Worm (Caenorhabditis elegans): Measurements from ENCODE around the gene E02H9.1.
"Not testable (repeated sequence)": the region's sequence is repeated elsewhere in the genome, so short reads cannot be mapped to it uniquely, and the experiment has no call there.

The E02H9.1 gene

ce11 chrIII:2432925-2433324 is 35.4 kb upstream of the E02H9.1 start (continued):
- TF ChIP-seq dmd-6 (GFP tag; IDR thresholded peaks at IDR 0.05) (no peak), daf-16 (GFP tag; optimal IDR thresholded peaks at IDR 0.05) (no peak), daf-16 (tag; optimal IDR thresholded peaks at IDR 0.05) (no peak)

ce11 chrIII:2435373-2435772 is 32.9 kb upstream of the E02H9.1 start, which contains the start of gene W04B5.6:
Gene W04B5.6, minus strand, starts transcription at chrIII:2435473.
- not testable (repeated sequence) for TF ChIP-seq rbr-2, zag-1, zip-2 (tag; optimal IDR thresholded peaks at IDR 0.05)

ce11 chrIII:2435805-2436204 is 32.5 kb upstream of the E02H9.1 start, which contains the start of gene E02H9.6:
Gene E02H9.6, plus strand, starts transcription at chrIII:2436105.
- not testable (repeated sequence) for TF ChIP-seq egl-43 (GFP tag; IDR thresholded peaks at IDR 0.05); dve-1 (tag; optimal IDR thresholded peaks at IDR 0.05; ENCODE audit: insufficient read depth); R02D3.7 (tag; optimal IDR thresholded peaks at IDR 0.05)

ce11 chrIII:2438543-2438942 is 29.7 kb upstream of the E02H9.1 start, which contains the start of gene E02H9.13:
Gene E02H9.13, minus strand, starts transcription at chrIII:2438741.
- TF ChIP-seq unc-62 (GFP tag; optimal IDR thresholded peaks at IDR 0.05 in 1 of 2) (peak in 1 of 2 experiments; percentile 29), unc-62 (tag; optimal IDR thresholded peaks at IDR 0.05) (no peak), nhr-28 (tag; optimal IDR thresholded peaks at IDR 0.05) (no peak)

- TF ChIP-seq pqm-1 (tag; optimal IDR thresholded peaks at IDR 0.05) = peak; percentile 15
- no peak for TF ChIP-seq zip-11 (GFP tag; IDR thresholded peaks at IDR 0.05)
- no peak for TF ChIP-seq tra-1 (GFP tag; IDR thresholded peaks at IDR 0.05)
- no peak for TF ChIP-seq cey-2 (tag; optimal IDR thresholded peaks at IDR 0.05; ENCODE audit: borderline replicate concordance, insufficient read depth)
- no peak for TF ChIP-seq nhr-48 (tag; optimal IDR thresholded peaks at IDR 0.05)
- TF ChIP-seq T20F7.1 (GFP tag; optimal IDR thresholded peaks at IDR 0.05) = no peak
- TF ChIP-seq sdz-12 (GFP tag; optimal IDR thresholded peaks at IDR 0.05) = no peak
- peak; percentile 0 for TF ChIP-seq nhr-28 (tag; optimal IDR thresholded peaks at IDR 0.05)
- TF ChIP-seq ZK546.5 (tag; optimal IDR thresholded peaks at IDR 0.05) = no peak
- no peak for TF ChIP-seq spr-1 (tag; optimal IDR thresholded peaks at IDR 0.05)
Measured at ce11 chrIII:2445574-2446259, 22.6 kb upstream of the E02H9.1 start, which contains the start of the genes E02H9.7 and klo-2. Gene E02H9.7, minus strand, starts transcription at chrIII:2445674. Gene klo-2, plus strand, starts transcription at chrIII:2446209.

- TF ChIP-seq dve-1 (tag; optimal IDR thresholded peaks at IDR 0.05; ENCODE audit: insufficient read depth) = peak; percentile 72
- TF ChIP-seq aha-1 (tag) = peak; percentile 92
- peak; percentile 61 for TF ChIP-seq hlh-11 (tag; optimal IDR thresholded peaks at IDR 0.05)
- TF ChIP-seq mdl-1 (tag; optimal IDR thresholded peaks at IDR 0.05) = peak in 1 of 2 experiments; percentile 62
- TF ChIP-seq mdt-29 (GFP tag; IDR thresholded peaks at IDR 0.05) = 0 out of 2 replicates have a peak, but pooled peaks have one; percentile 12
- TF ChIP-seq sdz-12 (GFP tag; optimal IDR thresholded peaks at IDR 0.05) = no peak
- TF ChIP-seq ZK546.5 (tag; optimal IDR thresholded peaks at IDR 0.05) = no peak
- no peak for TF ChIP-seq nhr-6 (tag; optimal IDR thresholded peaks at IDR 0.05)
- TF ChIP-seq F26F4.8 (GFP tag; conservative IDR thresholded peaks at IDR 0.05) = no peak
- peak; percentile 20 for TF ChIP-seq T20F7.1 (GFP tag; optimal IDR thresholded peaks at IDR 0.05)
- no peak for TF ChIP-seq Y105C5A.15 (GFP tag; IDR thresholded peaks at IDR 0.05)
- TF ChIP-seq mxl-2 (GFP tag; conservative IDR thresholded peaks at IDR 0.05) = no peak
- TF ChIP-seq Y75B8A.6 (GFP tag; IDR thresholded peaks at IDR 0.05) = no peak
- TF ChIP-seq egl-43 (GFP tag; IDR thresholded peaks at IDR 0.05) = no peak
- no peak for TF ChIP-seq tra-1 (GFP tag; IDR thresholded peaks at IDR 0.05)
- TF ChIP-seq nhr-28 (tag; optimal IDR thresholded peaks at IDR 0.05) = peak; percentile 96
- no peak for TF ChIP-seq daf-16 (GFP tag; optimal IDR thresholded peaks at IDR 0.05)
- peak; percentile 60 for TF ChIP-seq daf-16 (tag; optimal IDR thresholded peaks at IDR 0.05)
- no peak for TF ChIP-seq ceh-28 (tag; optimal IDR thresholded peaks at IDR 0.05)
- TF ChIP-seq nhr-77 (tag; optimal IDR thresholded peaks at IDR 0.05) = peak; percentile 57
- peak; percentile 70 for TF ChIP-seq dmd-6 (GFP tag; IDR thresholded peaks at IDR 0.05)
- no peak for TF ChIP-seq T26A8.4 (GFP tag; IDR thresholded peaks at IDR 0.05)
- no peak for TF ChIP-seq nhr-41 (GFP tag; IDR thresholded peaks at IDR 0.05)
- peak; percentile 10 for TF ChIP-seq pqm-1 (tag; optimal IDR thresholded peaks at IDR 0.05)
- TF ChIP-seq egl-27 (tag; optimal IDR thresholded peaks at IDR 0.05) = no peak
Measured at ce11 chrIII:2454757-2455306, 13.5 kb upstream of the E02H9.1 start, which contains the start of gene nhr-121. Gene nhr-121, minus strand, starts transcription at chrIII:2454807.
